Worm (Caenorhabditis elegans) whole organism, L4 larva: ENCODE data around the gene W08E12.6.

Experiments
- aly-2 ChIP-seq: sonication (generic microtip); optimal IDR thresholded peaks from 2 replicates; lab custom pipeline; 2018; ENCODE audit warnings: missing biosample characterization, missing genetic modification characterization
- ceh-62 ChIP-seq: sonication (generic microtip); optimal IDR thresholded peaks from 2 replicates; lab custom pipeline; 2017; ENCODE audit warnings: missing biosample characterization, missing genetic modification characterization
- ceh-82 ChIP-seq: sonication (generic microtip); optimal IDR thresholded peaks from 2 replicates; lab custom pipeline; 2017; ENCODE audit warnings: missing biosample characterization, missing genetic modification characterization
- ces-1 ChIP-seq: fragments of 150-350 bp; sonication (generic microtip); optimal IDR thresholded peaks from 4 replicates; lab custom pipeline; 2014; ENCODE audit warnings: missing biosample characterization, missing genetic modification reagents, missing genetic modification characterization
- daf-8 ChIP-seq: fragments of 200-800 bp; sonication (Bioruptor generic); IDR thresholded peaks from 2 replicates; pipeline ENCODE4 v1.3.6; 2022; ENCODE audit warnings: missing genetic modification characterization, missing compliant biosample characterization
- mdl-1 ChIP-seq, 2 experiments: fragments of 150-350 bp in 1 of 2; sonication (generic microtip) in 1 of 2; optimal IDR thresholded peaks; 2 replicates each; lab custom pipeline; 2014 to 2017; ENCODE audit warnings: missing biosample characterization in 2 of 2, missing genetic modification characterization in 2 of 2
- nhr-28 ChIP-seq: fragments of 150-350 bp; optimal IDR thresholded peaks from 2 replicates; lab custom pipeline; 2014; ENCODE audit warnings: missing biosample characterization, missing genetic modification characterization
- php-3 ChIP-seq: fragments of 200-800 bp; sonication (Bioruptor generic); IDR thresholded peaks from 2 replicates; pipeline ENCODE4 v1.3.6; 2022; ENCODE audit warnings: missing genetic modification reagents, missing genetic modification characterization, missing compliant biosample characterization
- pqm-1 ChIP-seq: sonication (generic microtip); optimal IDR thresholded peaks from 2 replicates; lab custom pipeline; 2017; ENCODE audit warnings: missing biosample characterization, missing genetic modification characterization
- skn-1 ChIP-seq: fragments of 150-350 bp; optimal IDR thresholded peaks from 2 replicates; lab custom pipeline; 2014; ENCODE audit warnings: missing biosample characterization, missing genetic modification characterization
- unc-62 ChIP-seq, 3 experiments: fragments of 150-350 bp in 1 of 3; sonication (generic microtip); optimal IDR thresholded peaks in 2 of 3; peaks in 1 of 3; 1 replicate in 1 of 3; 2 replicates in 2 of 3; lab custom pipeline; 2014 to 2017; ENCODE audit warnings: missing biosample characterization in 3 of 3, missing genetic modification characterization in 3 of 3, missing genetic modification reagents in 3 of 3, missing genotype in 1 of 3
- zag-1 ChIP-seq: fragments of 150-350 bp; optimal IDR thresholded peaks from 2 replicates; lab custom pipeline; 2014; ENCODE audit warnings: missing biosample characterization, missing genetic modification characterization

ce11 chrIV:3250020-3250419, 48.4 kb upstream of the W08E12.6 start:
- TF ChIP-seq aly-2 (no peak), ces-1 (GFP tag; lab: Kevin White, UChicago) (no peak), skn-1 (tag; lab: Kevin White, UChicago) (no peak), ceh-82 (tag; lab: Kevin White, UChicago) (no peak), mdl-1 (tag; optimal IDR thresholded peaks at IDR 0.05; lab: Kevin White, UChicago) (no peak), php-3 (GFP tag; lab: Robert Waterston, UW) (no peak), pqm-1 (tag; lab: Kevin White, UChicago) (no peak), nhr-28 (tag; lab: Kevin White, UChicago) (no peak), daf-8 (GFP tag; lab: Robert Waterston, UW) (no peak), unc-62 (GFP tag; optimal IDR thresholded peaks at IDR 0.05 in 1 of 2; lab: Kevin White, UChicago) (no peak), unc-62 (tag; optimal IDR thresholded peaks at IDR 0.05; lab: Kevin White, UChicago) (no peak), ceh-62 (tag; lab: Kevin White, UChicago) (no peak), zag-1 (tag; lab: Kevin White, UChicago) (no peak)
